Worm (Caenorhabditis elegans) whole organism, L3 larva: ENCODE data around the gene Y75B8A.33.

Experiments used
- R02D3.7 ChIP-seq: fragments of 150-350 bp; optimal IDR thresholded peaks from 2 replicates; lab custom pipeline; 2014; ENCODE audit warnings: missing biosample characterization, missing genetic modification characterization
- ama-1 ChIP-seq: fragments of 150-350 bp; optimal IDR thresholded peaks from 2 replicates; lab custom pipeline; 2018
- ceh-16 ChIP-seq: sonication (generic microtip); optimal IDR thresholded peaks from 2 replicates; lab custom pipeline; 2017; ENCODE audit warnings: missing biosample characterization, missing genetic modification characterization
- ceh-28 ChIP-seq: fragments of 150-350 bp; optimal IDR thresholded peaks from 2 replicates; lab custom pipeline; 2014; ENCODE audit warnings: missing biosample characterization, missing genetic modification reagents, missing genetic modification characterization
- ceh-82 ChIP-seq: fragments of 150-350 bp; optimal IDR thresholded peaks from 2 replicates; lab custom pipeline; 2014; ENCODE audit warnings: missing biosample characterization, missing genetic modification characterization
- ceh-9 ChIP-seq: sonication (generic microtip); optimal IDR thresholded peaks from 2 replicates; lab custom pipeline; 2018; ENCODE audit warnings: missing biosample characterization, missing genetic modification characterization
- elt-1 ChIP-seq: fragments of 150-350 bp; optimal IDR thresholded peaks from 2 replicates; lab custom pipeline; 2014; ENCODE audit warnings: missing biosample characterization, missing genetic modification characterization
- elt-2 ChIP-seq: sonication (generic microtip); optimal IDR thresholded peaks from 2 replicates; lab custom pipeline; 2016; ENCODE audit warnings: missing genetic modification reagents, mild to moderate bottlenecking, missing genetic modification characterization, missing compliant biosample characterization
- elt-3 ChIP-seq, 3 experiments: fragments of 150-350 bp in 1 of 3; sonication (generic microtip) in 2 of 3; optimal IDR thresholded peaks; 2 replicates in 2 of 3; 4 replicates in 1 of 3; lab custom pipeline; 2014 to 2017; ENCODE audit warnings: missing biosample characterization in 3 of 3, missing genetic modification characterization in 3 of 3
- eor-1 ChIP-seq, 2 experiments: fragments of 150-350 bp; optimal IDR thresholded peaks; 2 replicates each; lab custom pipeline; 2014 to 2018; ENCODE audit warnings: missing biosample characterization in 2 of 2, missing genetic modification characterization in 2 of 2
- fkh-10 ChIP-seq: sonication (generic microtip); optimal IDR thresholded peaks from 2 replicates; lab custom pipeline; 2017; ENCODE audit warnings: missing biosample characterization, missing genetic modification reagents, missing genetic modification characterization
- fkh-2 ChIP-seq: fragments of 150-350 bp; optimal IDR thresholded peaks from 2 replicates; lab custom pipeline; 2014; ENCODE audit warnings: missing biosample characterization, missing genetic modification reagents, missing genetic modification characterization
- fos-1 ChIP-seq: fragments of 150-350 bp; optimal IDR thresholded peaks from 2 replicates; lab custom pipeline; 2014; ENCODE audit warnings: missing biosample characterization, missing genetic modification characterization
- hmg-11 ChIP-seq: sonication (generic microtip); optimal IDR thresholded peaks from 2 replicates; lab custom pipeline; 2016; ENCODE audit warnings: missing genetic modification characterization, missing compliant biosample characterization
- jun-1 ChIP-seq: fragments of 150-350 bp; optimal IDR thresholded peaks from 2 replicates; lab custom pipeline; 2014; ENCODE audit warnings: missing biosample characterization, missing genetic modification reagents, missing genetic modification characterization
- lin-39 ChIP-seq: fragments of 150-350 bp; optimal IDR thresholded peaks from 2 replicates; lab custom pipeline; 2018; ENCODE audit warnings: missing biosample characterization, missing genetic modification reagents, missing genetic modification characterization
- lsy-12 ChIP-seq: sonication (generic microtip); optimal IDR thresholded peaks from 2 replicates; lab custom pipeline; 2016; ENCODE audit warnings: mild to moderate bottlenecking, missing genetic modification characterization, missing compliant biosample characterization
- mml-1 ChIP-seq: fragments of 150-350 bp; sonication (generic microtip); optimal IDR thresholded peaks from 3 replicates; lab custom pipeline; 2014; ENCODE audit warnings: missing biosample characterization, missing genetic modification characterization
- nfya-1 ChIP-seq: sonication (generic microtip); optimal IDR thresholded peaks from 2 replicates; lab custom pipeline; 2017; ENCODE audit warnings: missing genetic modification characterization, mild to moderate bottlenecking, missing compliant biosample characterization, antibody characterized with exemption, moderate library complexity; ENCODE audit not compliant: insufficient read depth
- nhr-11 ChIP-seq: fragments of 150-350 bp; optimal IDR thresholded peaks from 2 replicates; lab custom pipeline; 2014; ENCODE audit warnings: missing biosample characterization, missing genetic modification characterization
- nhr-23 ChIP-seq: fragments of 150-350 bp; optimal IDR thresholded peaks from 2 replicates; lab custom pipeline; 2014; ENCODE audit warnings: missing biosample characterization, missing genetic modification reagents, missing genetic modification characterization
- nhr-25 ChIP-seq: sonication (generic microtip); optimal IDR thresholded peaks from 2 replicates; lab custom pipeline; 2017; ENCODE audit warnings: missing biosample characterization, missing genetic modification characterization
- nhr-28 ChIP-seq: fragments of 150-350 bp; optimal IDR thresholded peaks from 2 replicates; lab custom pipeline; 2014; ENCODE audit warnings: missing biosample characterization, missing genetic modification characterization
- nhr-43 ChIP-seq: sonication (generic microtip); optimal IDR thresholded peaks from 2 replicates; lab custom pipeline; 2016; ENCODE audit warnings: mild to moderate bottlenecking, missing genetic modification characterization, missing compliant biosample characterization; ENCODE audit not compliant: poor library complexity, severe bottlenecking
- nhr-76 ChIP-seq: fragments of 150-350 bp; sonication (generic microtip); optimal IDR thresholded peaks from 5 replicates; lab custom pipeline; 2014; ENCODE audit warnings: missing biosample characterization, missing genetic modification characterization
- pha-4 ChIP-seq: fragments of 150-350 bp; optimal IDR thresholded peaks from 2 replicates; lab custom pipeline; 2014; ENCODE audit warnings: missing biosample characterization, missing genetic modification reagents, missing genetic modification characterization
- pqm-1 ChIP-seq: fragments of 150-350 bp; optimal IDR thresholded peaks from 2 replicates; lab custom pipeline; 2017; ENCODE audit warnings: missing biosample characterization, missing genetic modification characterization, inconsistent platforms
- skn-1 ChIP-seq: fragments of 150-350 bp; optimal IDR thresholded peaks from 2 replicates; lab custom pipeline; 2014; ENCODE audit warnings: missing biosample characterization, missing genetic modification characterization
- snpc-4 ChIP-seq: fragments of 150-350 bp; optimal IDR thresholded peaks from 2 replicates; lab custom pipeline; 2014; ENCODE audit warnings: missing biosample characterization, missing genetic modification characterization
- tbx-2 ChIP-seq: sonication (generic microtip); optimal IDR thresholded peaks from 2 replicates; lab custom pipeline; 2016; ENCODE audit warnings: mild to moderate bottlenecking, missing genetic modification characterization, missing compliant biosample characterization
- zag-1 ChIP-seq: fragments of 150-350 bp; optimal IDR thresholded peaks from 2 replicates; lab custom pipeline; 2014; ENCODE audit warnings: missing biosample characterization, missing genetic modification characterization
- ztf-4 ChIP-seq: fragments of 150-350 bp; optimal IDR thresholded peaks from 2 replicates; lab custom pipeline; 2014; ENCODE audit warnings: missing biosample characterization, missing genetic modification characterization

Y75B8A.33 gene

DNA sequence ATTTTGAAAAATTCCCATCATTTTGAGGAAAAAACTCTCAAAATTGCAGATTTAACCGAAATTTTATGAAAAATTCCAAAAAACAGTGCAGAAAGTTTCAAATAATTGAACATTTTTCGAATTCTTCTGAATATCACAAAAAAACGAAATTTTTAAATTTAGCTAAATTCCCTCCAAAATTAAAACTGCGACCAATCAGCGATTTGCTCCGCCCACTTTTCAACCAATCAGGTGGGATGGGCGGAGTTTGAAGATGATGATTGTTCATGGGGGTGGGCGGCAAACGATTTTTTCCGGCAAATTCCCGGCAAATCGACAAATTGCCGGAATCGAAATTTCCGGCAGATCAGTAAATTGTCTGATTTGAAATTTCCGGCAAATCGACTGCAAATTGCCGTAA, 32.9 kb downstream of the Y75B8A.33 start:
- TF ChIP-seq ztf-4 (tag; lab: Kevin White, UChicago), result no peak
- peak; percentile 76 for TF ChIP-seq nfya-1 (tag; lab: Kevin White, UChicago)

- TF ChIP-seq lsy-12, result no peak
- TF ChIP-seq nhr-25 (tag; lab: Kevin White, UChicago), result no peak
- no peak for TF ChIP-seq nhr-43 (tag; lab: Kevin White, UChicago)
- TF ChIP-seq elt-1 (tag; lab: Kevin White, UChicago), result no peak
- TF ChIP-seq ztf-4 (tag; lab: Kevin White, UChicago), result no peak
- no peak for TF ChIP-seq nhr-28 (tag; lab: Kevin White, UChicago)
Observed at ce11 chrIII:12333445-12333844, 33.7 kb downstream of the Y75B8A.33 start, which contains the start of gene zip-1. TSS of gene zip-1 (plus strand) at chrIII:12333745.

ce11 chrIII:12331300-12331699, 35.9 kb downstream of the Y75B8A.33 start:
- TF ChIP-seq hmg-11 (tag; lab: Kevin White, UChicago) (no peak), nfya-1 (tag; lab: Kevin White, UChicago) (peak; percentile 97)

- TF ChIP-seq pqm-1 (tag; lab: Kevin White, UChicago), result peak; percentile 55
- no peak for TF ChIP-seq nhr-76 (tag; lab: Kevin White, UChicago)
- no peak for TF ChIP-seq R02D3.7
- TF ChIP-seq nfya-1 (tag; lab: Kevin White, UChicago), result peak; percentile 25
- peak in 1 of 3 experiments; percentile 18 for TF ChIP-seq elt-3 (tag; optimal IDR thresholded peaks at IDR 0.05; lab: Kevin White, UChicago)
- TF ChIP-seq elt-2 (tag; lab: Kevin White, UChicago), result peak; percentile 91
- TF ChIP-seq pha-4, result peak; percentile 21
- peak; percentile 1 for TF ChIP-seq jun-1 (tag; lab: Kevin White, UChicago)
Observed at ce11 chrIII:12327528-12327997, 39.6 kb downstream of the Y75B8A.33 start, which contains the start of the genes zip-12 and Y75B8A.63. TSS of gene zip-12 (plus strand) at chrIII:12327914. TSS of gene Y75B8A.63 (plus strand) at chrIII:12327947.

DNA sequence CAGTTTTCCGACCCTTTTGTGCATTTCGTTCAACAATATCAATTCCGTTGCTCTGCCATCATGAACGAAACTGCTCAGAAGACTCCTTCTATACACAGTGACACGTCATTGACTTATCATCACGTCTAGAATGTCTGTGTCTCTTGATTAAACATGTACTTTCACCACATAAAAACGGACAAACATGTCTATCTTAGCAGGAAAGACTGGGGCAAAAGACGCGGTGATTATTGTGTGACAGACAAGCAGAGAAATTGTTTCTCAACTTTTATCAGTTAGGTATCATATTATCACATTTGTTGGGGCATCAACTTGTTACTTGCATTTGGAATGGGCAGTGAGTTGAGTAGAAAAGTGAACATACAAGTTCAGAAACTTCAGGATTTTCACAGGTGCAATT, 41.9 kb downstream of the Y75B8A.33 start:
- TF ChIP-seq eor-1 (tag; optimal IDR thresholded peaks at IDR 0.05; lab: Kevin White, UChicago) (no peak), nfya-1 (tag; lab: Kevin White, UChicago) (peak; percentile 36), elt-2 (tag; lab: Kevin White, UChicago) (peak; percentile 96), lin-39 (tag; lab: Kevin White, UChicago) (no peak), ama-1 (lab: Kevin White, UChicago) (no peak), ceh-9 (tag; lab: Kevin White, UChicago) (no peak), skn-1 (tag; lab: Kevin White, UChicago) (peak; percentile 39), nhr-11 (tag; lab: Kevin White, UChicago) (no peak), pqm-1 (tag; lab: Kevin White, UChicago) (peak; percentile 85), pha-4 (peak; percentile 34), jun-1 (tag; lab: Kevin White, UChicago) (peak; percentile 62)

DNA sequence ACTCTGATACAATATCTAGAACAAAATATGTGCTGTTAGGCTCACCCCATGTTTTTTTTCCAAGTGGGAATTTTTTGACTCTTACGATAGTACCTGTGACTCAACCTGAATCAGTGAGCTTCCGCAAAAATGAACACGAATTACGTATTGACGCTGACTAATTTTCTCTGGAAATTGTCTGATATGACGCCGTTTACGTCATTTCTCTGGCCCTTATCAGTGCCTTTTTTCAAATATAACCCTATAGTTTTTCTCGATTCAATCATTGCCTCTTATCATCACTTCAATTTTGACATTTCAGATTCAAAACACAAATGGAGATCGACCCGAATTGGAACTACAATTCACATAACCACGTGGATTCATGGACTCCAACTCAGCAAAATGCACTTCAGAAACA, 48.4 kb downstream of the Y75B8A.33 start, which contains the start of gene Y75B8A.28:
TSS of gene Y75B8A.28 (plus strand) at position 296 of the 400 bp plus-strand sequence.
- TF ChIP-seq nhr-43 (tag; lab: Kevin White, UChicago) (no peak), nhr-23 (tag; lab: Kevin White, UChicago) (no peak), pqm-1 (tag; lab: Kevin White, UChicago) (peak; percentile 99), mml-1 (tag; lab: Kevin White, UChicago) (no peak), ztf-4 (tag; lab: Kevin White, UChicago) (no peak), fos-1 (tag; lab: Kevin White, UChicago) (peak; percentile 84), jun-1 (tag; lab: Kevin White, UChicago) (peak; percentile 91), pha-4 (peak; percentile 50), elt-2 (tag; lab: Kevin White, UChicago) (peak; percentile 96), ceh-9 (tag; lab: Kevin White, UChicago) (no peak), skn-1 (tag; lab: Kevin White, UChicago) (no peak)

ce11 chrIII:12317492-12317891, 49.7 kb downstream of the Y75B8A.33 start:
- TF ChIP-seq jun-1 (tag; lab: Kevin White, UChicago) (peak; percentile 83), ceh-16 (tag; lab: Kevin White, UChicago) (no peak), eor-1 (tag; optimal IDR thresholded peaks at IDR 0.05; lab: Kevin White, UChicago) (no peak), ceh-82 (tag; lab: Kevin White, UChicago) (no peak), hmg-11 (tag; lab: Kevin White, UChicago) (no peak), elt-1 (tag; lab: Kevin White, UChicago) (no peak), elt-2 (tag; lab: Kevin White, UChicago) (peak; percentile 91), zag-1 (no peak), pqm-1 (tag; lab: Kevin White, UChicago) (peak; percentile 88), fkh-2 (tag; lab: Kevin White, UChicago) (no peak), fkh-10 (GFP tag; lab: Kevin White, UChicago) (no peak), fos-1 (tag; lab: Kevin White, UChicago) (no peak), tbx-2 (tag; lab: Kevin White, UChicago) (no peak), ceh-9 (tag; lab: Kevin White, UChicago) (no peak), elt-3 (tag; optimal IDR thresholded peaks at IDR 0.05; lab: Kevin White, UChicago) (no peak), lsy-12 (no peak), ceh-28 (no peak), snpc-4 (tag; lab: Kevin White, UChicago) (no peak), pha-4 (peak; percentile 11), nhr-23 (tag; lab: Kevin White, UChicago) (no peak)
